Fruit fly (Drosophila melanogaster): ENCODE data around the gene CG15432.

Gene CG15432

DNA sequence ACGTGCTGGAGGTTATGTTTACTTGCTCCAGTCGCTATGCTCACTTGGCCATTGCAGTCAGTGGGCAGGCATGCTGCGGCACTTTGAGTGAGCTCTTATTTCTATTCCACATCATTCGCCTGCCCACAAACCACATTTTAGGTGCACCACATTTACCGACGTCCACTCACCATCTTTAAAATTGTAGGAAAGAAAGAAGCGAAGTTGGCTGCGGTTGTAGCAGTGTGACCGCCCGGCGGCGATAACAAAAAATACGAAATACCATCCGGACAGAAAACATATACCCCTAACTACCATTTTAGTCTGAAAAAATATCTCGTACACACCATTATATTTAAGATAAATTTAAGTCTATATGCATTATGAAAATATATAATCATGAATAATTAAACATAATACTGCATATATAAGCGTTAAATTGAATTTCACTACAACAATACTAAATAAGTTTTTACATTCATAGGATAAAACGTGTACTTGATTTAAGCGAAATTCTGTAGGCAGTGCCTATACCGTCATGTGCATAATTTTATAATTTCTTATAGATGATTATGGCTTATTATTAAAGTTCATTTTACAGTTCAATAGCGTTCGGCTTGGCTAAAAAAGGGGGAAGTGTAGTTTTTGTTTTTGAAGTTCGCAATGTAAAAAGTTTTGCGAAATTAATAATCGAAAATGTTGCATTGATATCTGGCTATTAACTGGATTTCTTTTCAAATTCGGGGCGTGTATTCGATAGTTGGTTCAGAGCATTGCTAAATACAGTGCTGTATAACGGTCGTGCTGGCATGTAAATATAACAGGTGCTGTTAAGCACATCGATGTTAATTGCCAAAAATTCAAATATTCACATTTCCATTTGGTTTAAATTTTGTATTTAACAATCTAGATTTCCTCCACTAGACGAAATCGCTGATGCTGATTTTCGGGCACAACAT, 16.3 kb downstream of the CG15432 start, which contains the start of gene RpL27A (continued):
- TF ChIP-seq Taf1 (GFP tag; IDR thresholded peaks at IDR 0.05), result peak; percentile 28; the same call in 1 of the 2 replicates
- TF ChIP-seq crc (GFP tag; optimal IDR thresholded peaks at IDR 0.05), result peak; percentile 38
- peak; percentile 57 for TF ChIP-seq Dip3 (GFP tag; optimal IDR thresholded peaks at IDR 0.05)
- peak; percentile 86 for TF ChIP-seq CG13296 (GFP tag; optimal IDR thresholded peaks at IDR 0.05)
- peak; percentile 20 for TF ChIP-seq CG6683 (GFP tag; optimal IDR thresholded peaks at IDR 0.05)
- peak; percentile 47 for TF ChIP-seq CG16815 (GFP tag; optimal IDR thresholded peaks at IDR 0.05)
- peak; percentile 69 for TF ChIP-seq seq (GFP tag; IDR thresholded peaks at IDR 0.05)
- TF ChIP-seq wek (GFP tag; optimal IDR thresholded peaks at IDR 0.05), result peak; percentile 97
- peak; percentile 60; the same call in 1 of the 2 replicates for TF ChIP-seq CkIIα-i1 (GFP tag; IDR thresholded peaks at IDR 0.05)
- peak; percentile 81 for TF ChIP-seq slbo (GFP tag; IDR thresholded peaks at IDR 0.05)
- TF ChIP-seq inv (GFP tag; IDR thresholded peaks at IDR 0.05; ENCODE audit: partially characterized antibody), result peak; percentile 47; the same call in 1 of the 2 replicates
- TF ChIP-seq sqz (GFP tag; optimal IDR thresholded peaks at IDR 0.05), result no peak
- peak; percentile 57 for TF ChIP-seq Nf-YB (GFP tag; optimal IDR thresholded peaks at IDR 0.05)
- peak; percentile 63 for TF ChIP-seq Nf-YA (GFP tag; IDR thresholded peaks at IDR 0.05)
- peak; percentile 56 for TF ChIP-seq slp2 (GFP tag; optimal IDR thresholded peaks at IDR 0.05)
- peak; percentile 94 for TF ChIP-seq CG7357 (GFP tag; IDR thresholded peaks at IDR 0.05)
- TF ChIP-seq CG17568 (GFP tag; optimal IDR thresholded peaks at IDR 0.05), result no peak
- TF ChIP-seq CG4404 (GFP tag; IDR thresholded peaks at IDR 0.05), result peak; percentile 13; the same call in 1 of the 2 replicates
- TF ChIP-seq CG7745 (tag; optimal IDR thresholded peaks at IDR 0.05), result peak; percentile 39
- peak; percentile 82 for TF ChIP-seq sens (GFP tag)
- TF ChIP-seq sens-2 (GFP tag; IDR thresholded peaks at IDR 0.05), result peak; percentile 82
- no peak for TF ChIP-seq D (optimal IDR thresholded peaks at IDR 0.05)
- peak; percentile 69 for TF ChIP-seq D (GFP tag; optimal IDR thresholded peaks at IDR 0.05)
- TF ChIP-seq CHES-1-like (GFP tag; optimal IDR thresholded peaks at IDR 0.05), result peak; percentile 26
- peak; percentile 76 for TF ChIP-seq sug (tag; optimal IDR thresholded peaks at IDR 0.05)
- peak; percentile 36 for TF ChIP-seq btn (GFP tag; optimal IDR thresholded peaks at IDR 0.05)
- TF ChIP-seq pb (GFP tag; optimal IDR thresholded peaks at IDR 0.05), result peak; percentile 68
- peak; percentile 59 for TF ChIP-seq Sry-δ (GFP tag; optimal IDR thresholded peaks at IDR 0.05)
- peak; percentile 84 for TF ChIP-seq CG2875 (GFP tag; optimal IDR thresholded peaks at IDR 0.05)
- peak; percentile 94 for TF ChIP-seq NfI (GFP tag; optimal IDR thresholded peaks at IDR 0.05)
- TF ChIP-seq CG10654 (GFP tag; optimal IDR thresholded peaks at IDR 0.05), result peak; percentile 34
- peak; percentile 65 for TF ChIP-seq CG16813 (GFP tag; IDR thresholded peaks at IDR 0.05; ENCODE audit: partially characterized antibody)
- peak; percentile 93 for TF ChIP-seq Hmr (GFP tag; optimal IDR thresholded peaks at IDR 0.05)
- TF ChIP-seq CG12155 (GFP tag; optimal IDR thresholded peaks at IDR 0.05), result peak; percentile 15
- no peak for TF ChIP-seq Blimp-1 (GFP tag; optimal IDR thresholded peaks at IDR 0.05)
- peak; percentile 28 for TF ChIP-seq CG4820 (GFP tag; optimal IDR thresholded peaks at IDR 0.05)
- peak; percentile 43; the same call in 1 of the 3 replicates for TF ChIP-seq Mrtf (GFP tag; IDR thresholded peaks at IDR 0.05)
- TF ChIP-seq CG6765 (GFP tag; optimal IDR thresholded peaks at IDR 0.05), result peak; percentile 84
- TF ChIP-seq CG7372 (GFP tag; IDR thresholded peaks at IDR 0.05), result peak; percentile 77
- TF ChIP-seq CG2120 (GFP tag; optimal IDR thresholded peaks at IDR 0.05), result peak; percentile 41
- TF ChIP-seq Trl (optimal IDR thresholded peaks at IDR 0.05), result no peak
- TF ChIP-seq Trl (GFP tag; optimal IDR thresholded peaks at IDR 0.05), result peak; percentile 86
- TF ChIP-seq dysf (GFP tag; IDR thresholded peaks at IDR 0.05), result peak; percentile 78
- peak; percentile 76 for TF ChIP-seq CG9932 (GFP tag; IDR thresholded peaks at IDR 0.05)
- peak; percentile 63 for TF ChIP-seq slou (GFP tag; optimal IDR thresholded peaks at IDR 0.05)
- peak; percentile 75 for TF ChIP-seq CG6854 (GFP tag; optimal IDR thresholded peaks at IDR 0.05)
- TF ChIP-seq Hey (tag; optimal IDR thresholded peaks at IDR 0.05), result peak; percentile 82
- peak; percentile 98 for TF ChIP-seq HLHmδ (GFP tag; optimal IDR thresholded peaks at IDR 0.05)
- peak; percentile 44 for TF ChIP-seq p53 (GFP tag; optimal IDR thresholded peaks at IDR 0.05)
